Fruit fly (Drosophila melanogaster) whole organism, prepupa: ENCODE measurements around the gene CG42759.
A peak's percentile ranks its signal among the peaks of the same experiment; 100 is the strongest.

Experiments
- CG10631 ChIP-seq: fragments of 200-800 bp; sonication (Bioruptor generic); optimal IDR thresholded peaks from 2 replicates; lab custom pipeline; 2016; ENCODE audit warnings: missing biosample characterization, missing genetic modification characterization
- CG11294 ChIP-seq: fragments of 200-800 bp; sonication (Bioruptor generic); IDR thresholded peaks from 2 replicates; pipeline ENCODE4 v1.3.6; 2022; ENCODE audit warnings: missing biosample characterization, missing genetic modification characterization
- CG11762 ChIP-seq: fragments of 200-800 bp; sonication (Bioruptor generic); optimal IDR thresholded peaks from 3 replicates; lab custom pipeline; 2016; ENCODE audit warnings: missing biosample characterization, missing genetic modification characterization; ENCODE audit not compliant: insufficient read depth
- CG15336 ChIP-seq: fragments of 200-800 bp; sonication (Bioruptor generic); IDR thresholded peaks from 2 replicates; pipeline ENCODE4 v1.3.6; 2022; ENCODE audit warnings: missing biosample characterization, missing genetic modification characterization
- CG16779 ChIP-seq: fragments of 200-800 bp; sonication (Bioruptor generic); optimal IDR thresholded peaks from 3 replicates; lab custom pipeline; 2017; ENCODE audit warnings: missing biosample characterization, mild to moderate bottlenecking, missing genetic modification characterization
- CG3032 ChIP-seq: fragments of 200-800 bp; optimal IDR thresholded peaks from 2 replicates; lab custom pipeline; 2019; ENCODE audit warnings: missing biosample characterization, mild to moderate bottlenecking, missing genetic modification characterization, moderate library complexity
- CG31627 ChIP-seq: fragments of 200-800 bp; sonication (Bioruptor generic); optimal IDR thresholded peaks from 3 replicates; lab custom pipeline; 2016; ENCODE audit warnings: missing biosample characterization, missing genetic modification characterization
- CG34406 ChIP-seq: fragments of 200-800 bp; sonication (Bioruptor generic); optimal IDR thresholded peaks from 3 replicates; lab custom pipeline; 2016; ENCODE audit warnings: missing biosample characterization, missing genetic modification characterization
- CG4318 ChIP-seq: fragments of 200-800 bp; sonication (Bioruptor generic); optimal IDR thresholded peaks from 3 replicates; lab custom pipeline; 2017; ENCODE audit warnings: missing biosample characterization, mild to moderate bottlenecking, missing genetic modification characterization
- CG6163 ChIP-seq: fragments of 200-800 bp; sonication (Bioruptor generic); IDR thresholded peaks from 3 replicates; pipeline ENCODE4 v1.3.6; 2022; ENCODE audit warnings: missing biosample characterization, missing genetic modification characterization
- CG6276 ChIP-seq: fragments of 200-800 bp; sonication (Bioruptor generic); optimal IDR thresholded peaks from 2 replicates; lab custom pipeline; 2017; ENCODE audit warnings: missing biosample characterization, mild to moderate bottlenecking, missing genetic modification characterization
- CG6808 ChIP-seq: fragments of 200-800 bp; sonication (Bioruptor generic); optimal IDR thresholded peaks from 3 replicates; lab custom pipeline; 2017; ENCODE audit warnings: missing biosample characterization, missing genetic modification characterization, mild to moderate bottlenecking, moderate library complexity, missing genetic modification reagents
- CG6854 ChIP-seq: fragments of 200-800 bp; sonication (Bioruptor generic); optimal IDR thresholded peaks from 2 replicates; lab custom pipeline; 2017; ENCODE audit warnings: missing biosample characterization, mild to moderate bottlenecking, missing genetic modification characterization
- CG8632 ChIP-seq: fragments of 200-800 bp; sonication (Bioruptor generic); optimal IDR thresholded peaks from 3 replicates; lab custom pipeline; 2016; ENCODE audit warnings: missing biosample characterization, missing genetic modification characterization
- CG9139 ChIP-seq: fragments of 200-800 bp; sonication (Bioruptor generic); optimal IDR thresholded peaks from 3 replicates; lab custom pipeline; 2017; ENCODE audit warnings: missing biosample characterization, mild to moderate bottlenecking, missing genetic modification characterization
- Eip78C ChIP-seq: fragments of 200-800 bp; sonication (Bioruptor generic); peaks from one replicate; lab custom pipeline; 2016; ENCODE audit warnings: missing biosample characterization, missing genetic modification characterization
- Eip93F ChIP-seq: fragments of 200-800 bp; sonication (Bioruptor generic); optimal IDR thresholded peaks from 2 replicates; lab custom pipeline; 2016; ENCODE audit warnings: missing biosample characterization, mild to moderate bottlenecking, missing genetic modification characterization
- Ets21C ChIP-seq: fragments of 200-800 bp; sonication (Bioruptor generic); optimal IDR thresholded peaks from 3 replicates; lab custom pipeline; 2016; ENCODE audit warnings: missing biosample characterization, missing genetic modification characterization
- Ets96B ChIP-seq: fragments of 200-800 bp; optimal IDR thresholded peaks from 2 replicates; lab custom pipeline; 2019; ENCODE audit warnings: missing biosample characterization, mild to moderate bottlenecking, missing genetic modification characterization, moderate library complexity
- Gug ChIP-seq: fragments of 200-800 bp; sonication (Bioruptor generic); IDR thresholded peaks from 2 replicates; pipeline ENCODE4 v1.3.6; 2022; ENCODE audit warnings: missing biosample characterization, missing genetic modification characterization
- Hr38 ChIP-seq: sonication (Bioruptor generic); optimal IDR thresholded peaks from 2 replicates; lab custom pipeline; 2016; ENCODE audit warnings: missing biosample characterization, missing genetic modification characterization
- Hr39 ChIP-seq: fragments of 200-800 bp; sonication (Bioruptor generic); optimal IDR thresholded peaks from 2 replicates; lab custom pipeline; 2016; ENCODE audit warnings: missing biosample characterization, missing genetic modification characterization
- Sox14 ChIP-seq: fragments of 200-800 bp; sonication (Bioruptor generic); optimal IDR thresholded peaks from 3 replicates; lab custom pipeline; 2016; ENCODE audit warnings: missing biosample characterization, missing genetic modification characterization
- Sox15 ChIP-seq: fragments of 200-800 bp; sonication (Bioruptor generic); optimal IDR thresholded peaks from 3 replicates; lab custom pipeline; 2016; ENCODE audit warnings: missing biosample characterization, missing genetic modification characterization
- achi ChIP-seq: fragments of 200-800 bp; sonication (Bioruptor generic); optimal IDR thresholded peaks from 3 replicates; lab custom pipeline; 2016; ENCODE audit warnings: missing biosample characterization, missing genetic modification characterization
- acj6 ChIP-seq: fragments of 200-800 bp; sonication (Bioruptor generic); optimal IDR thresholded peaks from 3 replicates; lab custom pipeline; 2016; ENCODE audit warnings: missing biosample characterization, missing genetic modification characterization
- cyc ChIP-seq: fragments of 200-800 bp; sonication (Bioruptor generic); optimal IDR thresholded peaks from 3 replicates; lab custom pipeline; 2016; ENCODE audit warnings: missing biosample characterization, missing genetic modification characterization
- dac ChIP-seq: fragments of 200-800 bp; sonication (Bioruptor generic); optimal IDR thresholded peaks from 2 replicates; lab custom pipeline; 2017; ENCODE audit warnings: missing biosample characterization, mild to moderate bottlenecking, missing genetic modification characterization
- eg ChIP-seq: fragments of 200-800 bp; sonication (Bioruptor generic); IDR thresholded peaks from 3 replicates; pipeline ENCODE4 v1.3.6; 2022; ENCODE audit warnings: missing biosample characterization, missing genetic modification characterization
- esn ChIP-seq: fragments of 200-800 bp; sonication (Bioruptor generic); optimal IDR thresholded peaks from 2 replicates; lab custom pipeline; 2016; ENCODE audit warnings: missing biosample characterization, mild to moderate bottlenecking, missing genetic modification characterization, moderate library complexity
- fkh ChIP-seq: fragments of 200-800 bp; sonication (Bioruptor generic); optimal IDR thresholded peaks from 3 replicates; lab custom pipeline; 2017; ENCODE audit warnings: missing biosample characterization, mild to moderate bottlenecking, missing genetic modification characterization, moderate library complexity
- lz ChIP-seq: fragments of 200-800 bp; sonication (Bioruptor generic); optimal IDR thresholded peaks from 3 replicates; lab custom pipeline; 2016; ENCODE audit warnings: missing biosample characterization, missing genetic modification characterization
- net ChIP-seq: fragments of 200-800 bp; sonication (Bioruptor generic); optimal IDR thresholded peaks from 3 replicates; lab custom pipeline; 2016; ENCODE audit warnings: missing biosample characterization, missing genetic modification characterization
- spab ChIP-seq: fragments of 200-800 bp; sonication (Bioruptor generic); optimal IDR thresholded peaks from 2 replicates; lab custom pipeline; 2017; ENCODE audit warnings: missing biosample characterization, mild to moderate bottlenecking, missing genetic modification characterization, missing genetic modification reagents
- ss ChIP-seq, 2 experiments: fragments of 200-800 bp; sonication (Bioruptor generic); optimal IDR thresholded peaks; 2 replicates in 1 of 2; 3 replicates in 1 of 2; lab custom pipeline; 2017 to 2018; ENCODE audit warnings: mild to moderate bottlenecking in 2 of 2, missing biosample characterization in 2 of 2, missing genetic modification characterization in 2 of 2, moderate library complexity in 1 of 2
- svp ChIP-seq: fragments of 200-800 bp; sonication (Bioruptor generic); peaks from one replicate; lab custom pipeline; 2016; ENCODE audit warnings: missing biosample characterization, missing genetic modification characterization
- topi ChIP-seq: fragments of 200-800 bp; sonication (Bioruptor generic); optimal IDR thresholded peaks from 3 replicates; lab custom pipeline; 2016; ENCODE audit warnings: missing biosample characterization, missing genetic modification characterization
- vri ChIP-seq: fragments of 200-800 bp; sonication (Bioruptor generic); optimal IDR thresholded peaks from 3 replicates; lab custom pipeline; 2016; ENCODE audit warnings: missing biosample characterization, mild to moderate bottlenecking, missing genetic modification characterization

Gene CG42759

DNA sequence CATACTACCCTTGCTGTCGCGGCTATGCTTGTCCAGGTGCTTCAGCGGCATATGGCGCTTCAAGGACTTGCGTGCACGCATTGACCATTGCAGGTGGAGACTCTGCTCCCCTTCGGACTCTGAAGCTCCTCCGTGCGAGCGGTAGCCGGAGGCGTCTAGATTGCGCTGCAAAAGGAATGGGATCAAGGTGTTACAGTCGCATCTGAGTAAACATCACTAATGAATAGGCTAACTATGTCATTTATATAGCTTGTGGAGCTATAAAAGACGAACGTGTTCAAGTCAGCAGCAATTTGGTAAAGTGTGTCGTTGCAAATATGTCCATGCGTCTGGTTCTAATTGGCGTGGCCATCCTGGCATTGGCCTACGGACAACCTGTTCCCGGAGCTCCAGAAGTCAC, at the start of gene CG42759:
TSS of gene CG42759 (plus strand) at position 301 of the 400 bp plus-strand sequence.
- TF ChIP-seq eg (GFP tag; lab: Robert Waterston, UW) (no peak), CG16779 (tag; lab: Kevin White, UChicago) (no peak), Ets96B (tag; lab: Kevin White, UChicago) (no peak), CG9139 (no peak), CG11762 (GFP tag; lab: Kevin White, UChicago) (no peak), CG6854 (GFP tag; lab: Kevin White, UChicago) (no peak), acj6 (no peak), spab (no peak), Sox14 (GFP tag; lab: Kevin White, UChicago) (no peak), CG34406 (GFP tag; lab: Kevin White, UChicago) (no peak), Eip93F (GFP tag; lab: Kevin White, UChicago) (no peak), lz (no peak), fkh (GFP tag; lab: Kevin White, UChicago) (no peak), CG3032 (tag; lab: Kevin White, UChicago) (no peak)
- TF ChIP-seq, all 60 proteins: peak for 0

DNA sequence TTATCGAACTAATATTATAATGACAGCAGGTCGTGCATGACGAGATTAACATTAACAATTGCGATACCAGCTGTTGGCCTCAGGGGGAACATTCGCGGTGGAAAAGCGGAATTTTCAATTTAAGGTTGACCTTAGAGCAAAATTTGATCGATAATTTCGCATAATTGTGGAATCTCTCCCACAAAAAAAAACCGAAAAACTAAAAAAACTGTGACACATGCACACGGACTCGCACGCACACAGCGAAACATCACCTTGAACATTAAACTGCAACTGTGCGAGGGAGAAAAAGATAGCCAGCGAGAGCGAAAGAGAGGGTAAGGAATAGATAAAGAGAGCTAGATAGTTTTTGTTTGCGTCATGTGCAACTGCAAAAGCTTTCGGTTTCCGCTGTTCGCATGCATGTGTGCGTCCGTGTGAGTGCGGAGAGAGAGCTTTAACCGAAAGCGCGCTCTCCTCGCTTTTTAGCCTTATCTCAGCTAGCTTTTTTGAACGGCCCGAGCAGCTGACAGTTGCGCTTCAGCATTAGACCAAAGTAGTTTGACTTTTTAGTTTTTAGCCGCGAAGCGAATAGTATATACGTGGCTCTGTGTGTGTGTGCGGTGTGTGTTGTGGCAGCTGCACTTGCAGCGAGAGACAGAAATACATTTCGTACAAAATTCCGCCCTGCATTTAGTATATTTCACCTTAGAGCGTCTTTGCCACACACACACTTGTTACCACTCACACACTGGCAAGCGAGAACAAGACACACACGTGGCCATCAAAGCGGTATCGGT, 49.4 kb upstream of the CG42759 start:
- TF ChIP-seq CG6808: peak; percentile 7
- TF ChIP-seq CG15336 (GFP tag; lab: Robert Waterston, UW): peak; percentile 29; the same call in 1 of the 2 replicates
- TF ChIP-seq ss (GFP tag; optimal IDR thresholded peaks at IDR 0.05; lab: Kevin White, UChicago): peak in 1 of 2 experiments; percentile 38
- TF ChIP-seq CG4318 (GFP tag; lab: Kevin White, UChicago): no peak
- TF ChIP-seq CG6276: peak; percentile 12
- TF ChIP-seq net (GFP tag; lab: Kevin White, UChicago): peak; percentile 3
- TF ChIP-seq Eip78C (GFP tag; lab: Kevin White, UChicago): peak; percentile 34
- peak; percentile 38 for TF ChIP-seq fkh (GFP tag; lab: Kevin White, UChicago)
- peak; percentile 66 for TF ChIP-seq CG16779 (tag; lab: Kevin White, UChicago)
- peak; percentile 52; the same call in 1 of the 3 replicates for TF ChIP-seq eg (GFP tag; lab: Robert Waterston, UW)
- no peak for TF ChIP-seq CG6163 (GFP tag; lab: Robert Waterston, UW)

DNA sequence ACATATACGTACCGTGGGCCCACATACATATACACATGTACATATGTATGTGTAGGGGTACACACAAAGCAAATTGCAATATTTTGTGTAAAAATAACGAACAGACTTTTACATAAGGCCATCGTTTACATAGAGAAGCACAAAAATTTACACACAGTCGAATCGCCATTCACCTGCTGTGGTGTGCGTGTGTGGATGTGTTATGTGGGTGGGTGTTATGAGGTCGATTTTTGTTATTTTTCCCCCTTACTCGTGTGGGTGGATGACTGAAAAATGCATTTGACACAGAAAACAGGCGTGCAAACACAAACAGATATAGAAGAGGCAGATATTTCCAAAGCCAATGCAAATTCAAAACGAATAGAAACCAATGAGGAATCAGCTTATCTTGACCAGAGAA, 47.8 kb upstream of the CG42759 start:
- TF ChIP-seq esn (GFP tag; lab: Kevin White, UChicago) (no peak), CG6276 (no peak)

DNA sequence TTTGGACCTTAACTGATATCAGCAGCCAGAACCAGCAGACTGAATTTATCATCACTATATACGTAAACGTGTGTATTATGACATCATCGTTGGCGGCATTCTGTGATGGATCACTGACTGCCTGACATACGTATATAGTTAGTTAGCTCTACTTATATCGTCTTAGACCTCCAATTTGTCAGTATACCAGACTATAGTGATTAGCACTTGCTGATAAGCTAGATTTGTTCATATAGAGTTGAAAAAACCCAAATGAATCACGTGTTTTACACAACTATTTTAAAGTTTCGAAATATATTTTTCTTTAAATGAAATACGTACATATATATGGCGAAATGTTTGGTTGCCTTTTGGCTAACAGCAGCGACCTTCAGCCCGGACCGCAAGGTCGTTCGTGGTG, 47.1 kb upstream of the CG42759 start:
- no peak for TF ChIP-seq CG11294 (GFP tag; lab: Robert Waterston, UW)
- TF ChIP-seq ss (GFP tag; optimal IDR thresholded peaks at IDR 0.05; lab: Kevin White, UChicago): no peak
- TF ChIP-seq dac (GFP tag; lab: Kevin White, UChicago): no peak

DNA sequence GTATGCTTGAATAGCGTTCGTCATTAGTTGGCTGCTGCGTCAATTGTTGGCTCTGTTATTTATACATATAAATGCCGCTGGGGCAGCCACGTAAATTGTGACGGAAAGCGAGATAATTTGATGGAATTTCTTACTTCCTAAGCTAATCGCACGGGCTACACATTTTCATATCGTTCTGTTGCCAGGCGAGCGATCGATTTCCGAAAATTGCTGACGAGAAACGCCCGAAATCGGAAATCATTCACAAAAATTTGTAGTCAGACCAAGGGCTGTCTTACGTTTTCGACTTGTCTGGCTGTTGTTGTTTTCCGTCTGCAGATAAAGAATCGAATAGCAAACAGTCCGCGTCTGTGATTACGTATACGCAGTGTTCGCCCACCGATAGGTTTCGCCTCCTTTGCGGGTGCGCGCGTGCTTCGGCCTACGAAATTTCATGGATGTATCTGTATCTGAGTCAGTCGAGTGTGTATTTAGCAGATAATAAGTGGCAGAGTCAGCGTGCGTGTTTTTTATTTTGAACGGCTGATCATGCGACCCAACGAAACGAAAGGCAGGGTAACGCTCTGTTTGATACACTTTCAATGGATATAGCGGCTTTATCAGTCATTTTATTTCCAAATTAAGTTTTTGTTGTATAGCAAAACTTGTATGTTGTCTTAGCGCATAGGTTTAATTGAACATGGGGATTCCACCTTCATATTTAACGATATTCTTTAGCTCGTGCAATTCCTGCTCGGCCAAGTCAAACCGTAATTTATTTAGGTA, 45.2 kb upstream of the CG42759 start:
- TF ChIP-seq CG10631 (GFP tag; lab: Kevin White, UChicago): no peak
- peak; percentile 12 for TF ChIP-seq cyc
- peak; percentile 85 for TF ChIP-seq vri (GFP tag; lab: Kevin White, UChicago)
- TF ChIP-seq Eip93F (GFP tag; lab: Kevin White, UChicago): peak; percentile 55
- peak; percentile 27; the same call in 1 of the 3 replicates for TF ChIP-seq CG6163 (GFP tag; lab: Robert Waterston, UW)
- TF ChIP-seq Sox14 (GFP tag; lab: Kevin White, UChicago): no peak
- peak; percentile 40 for TF ChIP-seq esn (GFP tag; lab: Kevin White, UChicago)
- TF ChIP-seq spab: no peak
- no peak for TF ChIP-seq Sox15 (GFP tag; lab: Kevin White, UChicago)
- TF ChIP-seq achi: no peak
- TF ChIP-seq fkh (GFP tag; lab: Kevin White, UChicago): peak; percentile 83
- TF ChIP-seq svp: peak; percentile 74
- TF ChIP-seq topi (GFP tag; lab: Kevin White, UChicago): no peak
- TF ChIP-seq CG3032 (tag; lab: Kevin White, UChicago): no peak
- 0 out of 2 replicates have a peak, but pooled peaks have one; percentile 21 for TF ChIP-seq CG15336 (GFP tag; lab: Robert Waterston, UW)
- no peak for TF ChIP-seq eg (GFP tag; lab: Robert Waterston, UW)
- TF ChIP-seq Gug: no peak
- no peak for TF ChIP-seq CG8632 (GFP tag; lab: Kevin White, UChicago)
- peak; percentile 26 for TF ChIP-seq Hr39 (GFP tag; lab: Kevin White, UChicago)
- no peak for TF ChIP-seq CG6276
- TF ChIP-seq Ets21C (GFP tag; lab: Kevin White, UChicago): no peak
- no peak for TF ChIP-seq dac (GFP tag; lab: Kevin White, UChicago)
- peak; percentile 3 for TF ChIP-seq CG34406 (GFP tag; lab: Kevin White, UChicago)
- TF ChIP-seq Hr38: no peak
- TF ChIP-seq CG31627 (GFP tag; lab: Kevin White, UChicago): peak; percentile 21
